Worm (Caenorhabditis elegans): ENCODE results near the gene asp-14.
A peak's percentile ranks its signal among the peaks of the same experiment; 100 is the strongest.

The asp-14 gene

ce11 chrX:6408286-6408685 lies 38.2 kb downstream of the asp-14 start:
- TF ChIP-seq elt-2 (tag; optimal IDR thresholded peaks at IDR 0.05) (peak; percentile 82), mep-1 (tag; optimal IDR thresholded peaks at IDR 0.05) (no peak), lin-14 (GFP tag; optimal IDR thresholded peaks at IDR 0.05) (peak; percentile 30), elt-3 (tag; optimal IDR thresholded peaks at IDR 0.05) (no peak), tlp-1 (tag; optimal IDR thresholded peaks at IDR 0.05) (no peak), C16A3.4 (tag; optimal IDR thresholded peaks at IDR 0.05) (no peak), nhr-84 (tag; optimal IDR thresholded peaks at IDR 0.05) (no peak), pax-3 (tag; optimal IDR thresholded peaks at IDR 0.05) (no peak), lin-15B (tag; optimal IDR thresholded peaks at IDR 0.05) (no peak)

ce11 chrX:6407805-6408204 lies 38.7 kb downstream of the asp-14 start:
- TF ChIP-seq dsc-1 (tag; optimal IDR thresholded peaks at IDR 0.05) (peak; percentile 81), egl-13 (tag; optimal IDR thresholded peaks at IDR 0.05) (no peak), nhr-237 (tag; optimal IDR thresholded peaks at IDR 0.05) (no peak), elt-2 (tag; optimal IDR thresholded peaks at IDR 0.05) (no peak), hlh-17 (GFP tag; optimal IDR thresholded peaks at IDR 0.05; ENCODE audit: borderline replicate concordance) (no peak), zip-4 (GFP tag; optimal IDR thresholded peaks at IDR 0.05) (no peak), nhr-85 (tag) (no peak), lin-14 (GFP tag; optimal IDR thresholded peaks at IDR 0.05) (no peak), elt-3 (tag; optimal IDR thresholded peaks at IDR 0.05) (no peak), lin-13 (GFP tag; optimal IDR thresholded peaks at IDR 0.05) (no peak), pax-3 (tag; optimal IDR thresholded peaks at IDR 0.05) (no peak), fkh-10 (GFP tag; optimal IDR thresholded peaks at IDR 0.05) (no peak), mep-1 (tag; optimal IDR thresholded peaks at IDR 0.05) (no peak), aha-1 (tag; optimal IDR thresholded peaks at IDR 0.05) (no peak), fkh-4 (tag; optimal IDR thresholded peaks at IDR 0.05; ENCODE audit: borderline replicate concordance) (peak; percentile 65), rnt-1 (tag; optimal IDR thresholded peaks at IDR 0.05) (no peak), efl-1 (optimal IDR thresholded peaks at IDR 0.05) (no peak), efl-1 (GFP tag; optimal IDR thresholded peaks at IDR 0.05 in 1 of 2) (peak in 1 of 2 experiments; percentile 70), nhr-77 (tag; optimal IDR thresholded peaks at IDR 0.05) (no peak), pag-3 (tag; optimal IDR thresholded peaks at IDR 0.05; ENCODE audit: borderline replicate concordance, insufficient read depth) (no peak)

- TF ChIP-seq ces-1 (GFP tag; optimal IDR thresholded peaks at IDR 0.05) (no peak), fos-1 (tag; optimal IDR thresholded peaks at IDR 0.05) (no peak), pqm-1 (tag; optimal IDR thresholded peaks at IDR 0.05) (no peak), unc-130 (tag; optimal IDR thresholded peaks at IDR 0.05) (no peak), F16B12.6 (tag; optimal IDR thresholded peaks at IDR 0.05) (no peak), snpc-4 (tag; optimal IDR thresholded peaks at IDR 0.05) (no peak), sptf-1 (tag; optimal IDR thresholded peaks at IDR 0.05) (no peak), unc-98 (GFP tag; IDR thresholded peaks at IDR 0.05) (no peak), elt-2 (tag; optimal IDR thresholded peaks at IDR 0.05) (no peak), sox-4 (tag; optimal IDR thresholded peaks at IDR 0.05) (no peak), nhr-11 (tag; optimal IDR thresholded peaks at IDR 0.05) (no peak), hlh-4 (tag; optimal IDR thresholded peaks at IDR 0.05) (no peak)
Measured at ce11 chrX:6405905-6406304, 40.6 kb downstream of the asp-14 start.

ce11 chrX:6403122-6403521 lies 43.3 kb downstream of the asp-14 start, which contains the start of gene glt-4:
Gene glt-4 (plus strand): TSS chrX:6403422.
- no peak for TF ChIP-seq hlh-17 (GFP tag; optimal IDR thresholded peaks at IDR 0.05; ENCODE audit: borderline replicate concordance)

- peak; percentile 57 for TF ChIP-seq rnt-1 (tag; optimal IDR thresholded peaks at IDR 0.05)
- TF ChIP-seq lir-3 (tag; optimal IDR thresholded peaks at IDR 0.05; ENCODE audit: poor library complexity): no peak
- no peak for TF ChIP-seq unc-62 (GFP tag; optimal IDR thresholded peaks at IDR 0.05)
- TF ChIP-seq zip-4 (GFP tag; optimal IDR thresholded peaks at IDR 0.05): no peak
- TF ChIP-seq egl-13 (tag; optimal IDR thresholded peaks at IDR 0.05): no peak
- TF ChIP-seq hpl-2 (GFP tag; optimal IDR thresholded peaks at IDR 0.05): no peak
- peak; percentile 17 for TF ChIP-seq nhr-71 (tag; optimal IDR thresholded peaks at IDR 0.05)
- no peak for TF ChIP-seq nhr-84 (tag; optimal IDR thresholded peaks at IDR 0.05)
- no peak for TF ChIP-seq lsy-2 (tag; optimal IDR thresholded peaks at IDR 0.05)
- TF ChIP-seq isw-1 (GFP tag; IDR thresholded peaks at IDR 0.05): no peak
- no peak for TF ChIP-seq ceh-88 (GFP tag; IDR thresholded peaks at IDR 0.05)
- TF ChIP-seq ztf-11 (tag; optimal IDR thresholded peaks at IDR 0.05): no peak
- TF ChIP-seq elt-3 (tag; optimal IDR thresholded peaks at IDR 0.05): no peak
- no peak for TF ChIP-seq grh-1 (GFP tag; IDR thresholded peaks at IDR 0.05)
- no peak for TF ChIP-seq ama-1 (optimal IDR thresholded peaks at IDR 0.05)
- TF ChIP-seq lin-14 (GFP tag; optimal IDR thresholded peaks at IDR 0.05): peak; percentile 49
- TF ChIP-seq mef-2 (tag; optimal IDR thresholded peaks at IDR 0.05): no peak
Measured at ce11 chrX:6399450-6399849, 47.0 kb downstream of the asp-14 start.

Data from whole organism, L1 larva.